Worm (Caenorhabditis elegans) whole organism, L3 larva: ENCODE measurements around the gene gon-4.

Experiments
- ZK546.5 ChIP-seq: sonication (generic microtip); optimal IDR thresholded peaks from 2 replicates; lab custom pipeline; 2017; ENCODE audit warnings: missing biosample characterization, missing genetic modification characterization
- ceh-82 ChIP-seq: fragments of 150-350 bp; optimal IDR thresholded peaks from 2 replicates; lab custom pipeline; 2014; ENCODE audit warnings: missing biosample characterization, missing genetic modification characterization
- ceh-9 ChIP-seq: sonication (generic microtip); optimal IDR thresholded peaks from 2 replicates; lab custom pipeline; 2018; ENCODE audit warnings: missing biosample characterization, missing genetic modification characterization
- elt-2 ChIP-seq: sonication (generic microtip); optimal IDR thresholded peaks from 2 replicates; lab custom pipeline; 2016; ENCODE audit warnings: missing genetic modification reagents, mild to moderate bottlenecking, missing genetic modification characterization, missing compliant biosample characterization
- elt-3 ChIP-seq, 3 experiments: fragments of 150-350 bp in 1 of 3; sonication (generic microtip) in 2 of 3; optimal IDR thresholded peaks; 2 replicates in 2 of 3; 4 replicates in 1 of 3; lab custom pipeline; 2014 to 2017; ENCODE audit warnings: missing biosample characterization in 3 of 3, missing genetic modification characterization in 3 of 3
- eor-1 ChIP-seq, 2 experiments: fragments of 150-350 bp; optimal IDR thresholded peaks; 2 replicates each; lab custom pipeline; 2014 to 2018; ENCODE audit warnings: missing biosample characterization in 2 of 2, missing genetic modification characterization in 2 of 2
- fkh-2 ChIP-seq: fragments of 150-350 bp; optimal IDR thresholded peaks from 2 replicates; lab custom pipeline; 2014; ENCODE audit warnings: missing biosample characterization, missing genetic modification reagents, missing genetic modification characterization
- mdl-1 ChIP-seq: fragments of 150-350 bp; optimal IDR thresholded peaks from 2 replicates; lab custom pipeline; 2014; ENCODE audit warnings: missing biosample characterization, missing genetic modification characterization
- nhr-11 ChIP-seq: fragments of 150-350 bp; optimal IDR thresholded peaks from 2 replicates; lab custom pipeline; 2014; ENCODE audit warnings: missing biosample characterization, missing genetic modification characterization
- nhr-28 ChIP-seq: fragments of 150-350 bp; optimal IDR thresholded peaks from 2 replicates; lab custom pipeline; 2014; ENCODE audit warnings: missing biosample characterization, missing genetic modification characterization
- skn-1 ChIP-seq: fragments of 150-350 bp; optimal IDR thresholded peaks from 2 replicates; lab custom pipeline; 2014; ENCODE audit warnings: missing biosample characterization, missing genetic modification characterization
- unc-39 ChIP-seq: sonication (generic microtip); optimal IDR thresholded peaks from 4 replicates; lab custom pipeline; 2017; ENCODE audit warnings: missing biosample characterization, missing genetic modification characterization
- ztf-4 ChIP-seq: fragments of 150-350 bp; optimal IDR thresholded peaks from 2 replicates; lab custom pipeline; 2014; ENCODE audit warnings: missing biosample characterization, missing genetic modification characterization

- no peak for TF ChIP-seq fkh-2
- no peak for TF ChIP-seq ZK546.5 (tag; lab: Kevin White, UChicago)
- TF ChIP-seq skn-1 (tag; lab: Kevin White, UChicago), result no peak
- no peak for TF ChIP-seq nhr-28
- TF ChIP-seq eor-1 (tag; optimal IDR thresholded peaks at IDR 0.05; lab: Kevin White, UChicago), result no peak
- no peak for TF ChIP-seq ceh-9 (tag; lab: Kevin White, UChicago)
- TF ChIP-seq mdl-1 (tag; lab: Kevin White, UChicago), result no peak
- no peak for TF ChIP-seq ztf-4 (tag; lab: Kevin White, UChicago)
- no peak for TF ChIP-seq elt-2 (tag; lab: Kevin White, UChicago)
- TF ChIP-seq unc-39 (tag; lab: Kevin White, UChicago), result no peak
- no peak for TF ChIP-seq elt-3 (tag; optimal IDR thresholded peaks at IDR 0.05; lab: Kevin White, UChicago)
- no peak for TF ChIP-seq ceh-82 (tag; lab: Kevin White, UChicago)
- TF ChIP-seq nhr-11 (tag; lab: Kevin White, UChicago), result no peak
These were observed at the start of gene gon-4 for ce11 chrIV:10197317-10197867.
